Worm (Caenorhabditis elegans) whole organism, L2 larva: ENCODE measurements around the gene T09E8.4.

Experiments used
- nhr-11 ChIP-seq: fragments of 150-350 bp; optimal IDR thresholded peaks from 2 replicates; lab custom pipeline; 2014; ENCODE audit warnings: missing biosample characterization, missing genetic modification characterization
- nhr-12 ChIP-seq: fragments of 150-350 bp; optimal IDR thresholded peaks from 2 replicates; lab custom pipeline; 2014; ENCODE audit warnings: missing biosample characterization, missing genetic modification characterization
- nhr-21 ChIP-seq: fragments of 150-350 bp; optimal IDR thresholded peaks from 2 replicates; lab custom pipeline; 2014; ENCODE audit warnings: missing biosample characterization, missing genetic modification characterization
- nhr-237 ChIP-seq: fragments of 150-350 bp; optimal IDR thresholded peaks from 2 replicates; lab custom pipeline; 2014; ENCODE audit warnings: missing biosample characterization, missing genetic modification characterization
- nhr-25 ChIP-seq: fragments of 150-350 bp; sonication (generic microtip); optimal IDR thresholded peaks from 3 replicates; lab custom pipeline; 2014; ENCODE audit warnings: missing biosample characterization, missing genetic modification characterization
- nhr-77 ChIP-seq: fragments of 150-350 bp; optimal IDR thresholded peaks from 2 replicates; lab custom pipeline; 2014; ENCODE audit warnings: missing biosample characterization, missing genetic modification characterization
- snpc-4 ChIP-seq: fragments of 150-350 bp; optimal IDR thresholded peaks from 2 replicates; lab custom pipeline; 2014; ENCODE audit warnings: missing biosample characterization, missing genetic modification characterization
- unc-62 ChIP-seq: fragments of 150-350 bp; optimal IDR thresholded peaks from 2 replicates; lab custom pipeline; 2014; ENCODE audit warnings: missing biosample characterization, missing genetic modification reagents, missing genetic modification characterization
- zag-1 ChIP-seq: fragments of 150-350 bp; optimal IDR thresholded peaks from 2 replicates; lab custom pipeline; 2014; ENCODE audit warnings: missing biosample characterization, missing genetic modification characterization
- ztf-11 ChIP-seq: sonication (generic microtip); optimal IDR thresholded peaks from 2 replicates; lab custom pipeline; 2017; ENCODE audit warnings: missing biosample characterization, missing genetic modification characterization

DNA sequence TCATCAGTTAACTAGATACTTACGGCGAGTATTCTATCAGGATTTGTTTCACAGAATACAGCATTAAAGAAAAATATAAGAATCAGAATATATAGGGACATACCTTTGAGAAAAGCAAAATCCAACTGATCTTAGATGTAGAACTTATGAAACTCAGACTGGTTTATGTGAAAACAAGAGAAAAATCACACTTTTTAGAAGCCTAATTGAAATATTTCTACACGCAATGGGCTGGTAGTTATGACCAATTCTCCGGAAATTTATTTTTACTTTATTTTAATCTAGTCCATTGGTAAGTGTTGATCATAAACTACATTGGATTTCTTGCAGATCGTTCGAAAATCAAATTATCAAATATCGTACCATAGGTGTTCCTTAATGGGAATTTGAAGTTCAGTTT lies at the start of gene T09E8.4:
- TF ChIP-seq snpc-4 (tag; lab: Kevin White, UChicago) (no peak), nhr-21 (no peak), zag-1 (tag; lab: Kevin White, UChicago) (no peak), nhr-77 (tag; lab: Kevin White, UChicago) (no peak), nhr-237 (tag; lab: Kevin White, UChicago) (no peak), nhr-12 (tag; lab: Kevin White, UChicago) (no peak), nhr-11 (no peak), nhr-25 (no peak), ztf-11 (tag; lab: Kevin White, UChicago) (no peak), unc-62 (GFP tag; lab: Kevin White, UChicago) (no peak)
